Fruit fly (Drosophila melanogaster): ENCODE measurements around the gene CG33631.

The CG33631 gene

dm6 chr3R:10063707-10064106 is at the start of gene CG33631:
CG33631 (plus strand) TSS chr3R:10064007.
- no peak for TF ChIP-seq CG17801 (GFP tag; optimal IDR thresholded peaks at IDR 0.05; ENCODE audit: partially characterized antibody)

- no peak for TF ChIP-seq CG17801 (GFP tag; optimal IDR thresholded peaks at IDR 0.05; ENCODE audit: partially characterized antibody)
Measured at dm6 chr3R:10024032-10024712, 39.6 kb upstream of the CG33631 start.

dm6 chr3R:10025050-10025449 is 38.8 kb upstream of the CG33631 start, which contains the start of gene CG31407:
CG31407 (minus strand) TSS chr3R:10025150.
- TF ChIP-seq CG17801 (GFP tag; optimal IDR thresholded peaks at IDR 0.05; ENCODE audit: partially characterized antibody) = no peak

dm6 chr3R:10028378-10028777 is 35.4 kb upstream of the CG33631 start:
- no peak for TF ChIP-seq CG17801 (GFP tag; optimal IDR thresholded peaks at IDR 0.05; ENCODE audit: partially characterized antibody)

DNA sequence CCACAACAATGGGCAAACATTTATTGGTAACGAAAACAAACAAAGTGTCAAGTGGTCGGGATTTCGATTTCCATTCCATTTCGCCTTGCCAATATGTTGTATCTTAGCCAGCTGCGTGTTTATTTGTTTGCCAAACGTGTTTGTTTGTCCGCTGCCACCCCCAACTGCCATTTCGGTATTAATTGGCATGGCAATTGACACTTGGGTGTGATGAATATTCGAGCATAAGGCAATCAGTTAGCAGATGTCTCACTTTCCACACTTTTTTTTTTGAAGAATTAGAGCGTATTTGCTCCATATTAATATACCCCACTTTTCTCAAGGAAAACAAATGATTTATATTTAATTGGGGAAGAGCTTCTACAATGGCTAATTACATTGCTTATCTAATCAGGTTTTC is 32.3 kb upstream of the CG33631 start:
- no peak for TF ChIP-seq CG17801 (GFP tag; optimal IDR thresholded peaks at IDR 0.05; ENCODE audit: partially characterized antibody)

dm6 chr3R:10032951-10033720 is 30.7 kb upstream of the CG33631 start:
- TF ChIP-seq CG17801 (GFP tag; optimal IDR thresholded peaks at IDR 0.05; ENCODE audit: partially characterized antibody) = no peak

- no peak for TF ChIP-seq CG17801 (GFP tag; optimal IDR thresholded peaks at IDR 0.05; ENCODE audit: partially characterized antibody)
Measured at dm6 chr3R:10034995-10035446, 28.8 kb upstream of the CG33631 start.

DNA sequence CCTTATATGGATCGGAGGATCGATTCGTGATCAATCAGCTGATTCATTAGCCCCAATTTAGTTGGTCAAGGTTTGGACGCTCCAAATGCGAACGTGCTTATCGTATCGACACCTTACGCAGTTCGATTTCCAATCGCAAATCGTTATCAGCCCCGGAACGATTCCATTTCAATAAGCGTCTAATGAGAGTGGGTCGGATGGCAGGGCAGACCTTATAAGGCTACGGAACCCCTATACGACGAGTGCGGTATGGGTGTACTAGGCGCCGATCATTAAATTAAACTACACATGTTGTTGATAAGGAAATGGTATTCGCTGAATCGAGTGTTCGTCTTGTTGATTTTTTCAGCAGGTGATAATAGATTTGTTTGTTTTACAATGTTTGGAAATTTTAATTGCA is 28.0 kb upstream of the CG33631 start:
- no peak for TF ChIP-seq CG17801 (GFP tag; optimal IDR thresholded peaks at IDR 0.05; ENCODE audit: partially characterized antibody)

- TF ChIP-seq CG17801 (GFP tag; optimal IDR thresholded peaks at IDR 0.05; ENCODE audit: partially characterized antibody) = no peak
Measured at dm6 chr3R:10039188-10039587, 24.6 kb upstream of the CG33631 start.

dm6 chr3R:10040505-10040904 is 23.3 kb upstream of the CG33631 start:
- no peak for TF ChIP-seq CG17801 (GFP tag; optimal IDR thresholded peaks at IDR 0.05; ENCODE audit: partially characterized antibody)

- no peak for TF ChIP-seq CG17801 (GFP tag; optimal IDR thresholded peaks at IDR 0.05; ENCODE audit: partially characterized antibody)
Measured at dm6 chr3R:10042024-10042663, 21.7 kb upstream of the CG33631 start.

dm6 chr3R:10042664-10043372 is 21.0 kb upstream of the CG33631 start, which contains the start of the genes Mical and CG3909:
Mical (minus strand) TSS chr3R:10042895.
CG3909 (plus strand) TSS chr3R:10043270.
- TF ChIP-seq CG17801 (GFP tag; optimal IDR thresholded peaks at IDR 0.05; ENCODE audit: partially characterized antibody) = peak; percentile 87

dm6 chr3R:10045343-10045742 is 18.5 kb upstream of the CG33631 start, which contains the start of the genes CG11722 and mtTFB2:
CG11722 (minus strand) TSS chr3R:10045542.
mtTFB2 (plus strand) TSS chr3R:10045574.
- TF ChIP-seq CG17801 (GFP tag; optimal IDR thresholded peaks at IDR 0.05; ENCODE audit: partially characterized antibody) = peak; percentile 40

dm6 chr3R:10048035-10048774 is 15.6 kb upstream of the CG33631 start:
- TF ChIP-seq CG17801 (GFP tag; optimal IDR thresholded peaks at IDR 0.05; ENCODE audit: partially characterized antibody) = no peak

DNA sequence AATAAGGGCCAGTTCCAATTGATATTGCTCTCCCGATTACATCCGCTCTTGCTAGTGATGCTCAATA is 15.2 kb upstream of the CG33631 start, which contains the start of gene CG12811:
TSS of gene CG12811 (minus strand) at position 23 of the 67 bp plus-strand sequence.
- no peak for TF ChIP-seq CG17801 (GFP tag; optimal IDR thresholded peaks at IDR 0.05; ENCODE audit: partially characterized antibody)
